Worm (Caenorhabditis elegans) whole organism, L1 larva: ENCODE data around the gene srd-63.

Source experiments
- C04F5.9 ChIP-seq: sonication (generic microtip); optimal IDR thresholded peaks from 2 replicates; lab custom pipeline; 2016; ENCODE audit warnings: missing genetic modification characterization, missing compliant biosample characterization
- C16A3.4 ChIP-seq: fragments of 150-350 bp; optimal IDR thresholded peaks from 2 replicates; lab custom pipeline; 2014; ENCODE audit warnings: missing biosample characterization, missing genetic modification characterization
- C34B4.2 ChIP-seq: sonication (generic microtip); optimal IDR thresholded peaks from 2 replicates; lab custom pipeline; 2017; ENCODE audit warnings: mild to moderate bottlenecking, missing genetic modification characterization, missing compliant biosample characterization
- Y116A8C.19 ChIP-seq: sonication (generic microtip); optimal IDR thresholded peaks from 2 replicates; lab custom pipeline; 2016; ENCODE audit warnings: missing compliant biosample characterization, missing genetic modification characterization, borderline replicate concordance
- aha-1 ChIP-seq: fragments of 150-350 bp; optimal IDR thresholded peaks from 2 replicates; lab custom pipeline; 2014; ENCODE audit warnings: missing biosample characterization, missing genetic modification characterization
- alr-1 ChIP-seq: fragments of 200-800 bp; sonication (Bioruptor generic); optimal IDR thresholded peaks from 2 replicates; lab custom pipeline; 2018; ENCODE audit warnings: borderline replicate concordance, mild to moderate bottlenecking, missing genetic modification characterization, missing compliant biosample characterization
- aly-2 ChIP-seq: fragments of 150-350 bp; optimal IDR thresholded peaks from 2 replicates; lab custom pipeline; 2014; ENCODE audit warnings: missing biosample characterization, missing genetic modification characterization
- blmp-1 ChIP-seq: fragments of 150-350 bp; optimal IDR thresholded peaks from 2 replicates; lab custom pipeline; 2014; ENCODE audit warnings: missing biosample characterization, missing genetic modification characterization
- ceh-8 ChIP-seq: fragments of 200-800 bp; sonication (Bioruptor generic); optimal IDR thresholded peaks from 2 replicates; lab custom pipeline; 2018; ENCODE audit warnings: mild to moderate bottlenecking, missing genetic modification characterization, moderate library complexity, missing compliant biosample characterization
- ceh-90 ChIP-seq: sonication (generic microtip); optimal IDR thresholded peaks from 2 replicates; lab custom pipeline; 2016; ENCODE audit warnings: missing genetic modification characterization, missing compliant biosample characterization
- dpl-1 ChIP-seq, 3 experiments: fragments of 150-350 bp in 2 of 3; sonication (generic microtip) in 1 of 3; optimal IDR thresholded peaks; 2 replicates each; lab custom pipeline; 2014 to 2017; ENCODE audit warnings: missing biosample characterization in 3 of 3, missing genetic modification characterization in 3 of 3, missing genetic modification reagents in 3 of 3
- efl-1 ChIP-seq, 4 experiments: fragments of 150-350 bp; optimal IDR thresholded peaks in 3 of 4; peaks in 1 of 4; 1 replicate in 1 of 4; 2 replicates in 3 of 4; lab custom pipeline; 2014; ENCODE audit warnings: missing biosample characterization in 2 of 4, missing genetic modification characterization in 2 of 4, missing genetic modification reagents in 2 of 4
- egl-13 ChIP-seq: sonication (generic microtip); optimal IDR thresholded peaks from 2 replicates; lab custom pipeline; 2016; ENCODE audit warnings: missing genotype, missing genetic modification reagents, missing genetic modification characterization, missing compliant biosample characterization
- elt-2 ChIP-seq: sonication (generic microtip); optimal IDR thresholded peaks from 2 replicates; lab custom pipeline; 2016; ENCODE audit warnings: missing genetic modification characterization, mild to moderate bottlenecking, inconsistent platforms, missing compliant biosample characterization, missing genetic modification reagents
- fkh-4 ChIP-seq: sonication (generic microtip); optimal IDR thresholded peaks from 2 replicates; lab custom pipeline; 2016; ENCODE audit warnings: missing compliant biosample characterization, missing genetic modification characterization, borderline replicate concordance
- fos-1 ChIP-seq: fragments of 150-350 bp; optimal IDR thresholded peaks from 2 replicates; lab custom pipeline; 2014; ENCODE audit warnings: missing biosample characterization, missing genetic modification characterization
- hlh-17 ChIP-seq: fragments of 200-800 bp; sonication (Bioruptor generic); optimal IDR thresholded peaks from 2 replicates; lab custom pipeline; 2018; ENCODE audit warnings: missing genetic modification characterization, mild to moderate bottlenecking, missing compliant biosample characterization, moderate library complexity, borderline replicate concordance
- hlh-4 ChIP-seq: sonication (generic microtip); optimal IDR thresholded peaks from 2 replicates; lab custom pipeline; 2016; ENCODE audit warnings: mild to moderate bottlenecking, missing genetic modification characterization, missing compliant biosample characterization
- hpl-2 ChIP-seq: fragments of 150-350 bp; optimal IDR thresholded peaks from 2 replicates; lab custom pipeline; 2014; ENCODE audit warnings: missing biosample characterization, missing genetic modification reagents, missing genetic modification characterization
- isw-1 ChIP-seq: fragments of 200-800 bp; sonication (Bioruptor generic); IDR thresholded peaks from 2 replicates; pipeline ENCODE4 v1.3.6; 2022; ENCODE audit warnings: missing genetic modification characterization, missing compliant biosample characterization
- jun-1 ChIP-seq: fragments of 150-350 bp; optimal IDR thresholded peaks from 2 replicates; lab custom pipeline; 2014; ENCODE audit warnings: missing biosample characterization, missing genetic modification reagents, missing genetic modification characterization
- lin-13 ChIP-seq: fragments of 150-350 bp; optimal IDR thresholded peaks from 2 replicates; lab custom pipeline; 2014; ENCODE audit warnings: missing biosample characterization, missing genetic modification reagents, missing genetic modification characterization
- lin-14 ChIP-seq: fragments of 200-800 bp; sonication (Bioruptor generic); optimal IDR thresholded peaks from 2 replicates; lab custom pipeline; 2018; ENCODE audit warnings: mild to moderate bottlenecking, missing genetic modification characterization, moderate library complexity, missing compliant biosample characterization
- lin-35 ChIP-seq, 2 experiments: fragments of 150-350 bp; optimal IDR thresholded peaks; 2 replicates each; lab custom pipeline; 2014; ENCODE audit warnings: missing biosample characterization in 2 of 2, missing genetic modification characterization in 2 of 2, missing genetic modification reagents in 2 of 2
- lin-39 ChIP-seq: fragments of 150-350 bp; optimal IDR thresholded peaks from 2 replicates; lab custom pipeline; 2014; ENCODE audit warnings: missing biosample characterization, missing genetic modification reagents, missing genetic modification characterization
- lir-3 ChIP-seq: sonication (generic microtip); optimal IDR thresholded peaks from 2 replicates; lab custom pipeline; 2016; ENCODE audit warnings: mild to moderate bottlenecking, missing genetic modification characterization, moderate library complexity, missing compliant biosample characterization; ENCODE audit not compliant: poor library complexity
- lsy-2 ChIP-seq, 2 experiments: fragments of 150-350 bp; optimal IDR thresholded peaks; 2 replicates each; lab custom pipeline; 2014; ENCODE audit warnings: missing biosample characterization in 2 of 2, missing genetic modification characterization in 2 of 2
- mab-9 ChIP-seq: fragments of 200-800 bp; sonication (Bioruptor generic); IDR thresholded peaks from 2 replicates; pipeline ENCODE4 v1.3.6; 2022; ENCODE audit warnings: missing genetic modification reagents, missing genetic modification characterization, missing compliant biosample characterization
- mdl-1 ChIP-seq, 2 experiments: fragments of 150-350 bp; optimal IDR thresholded peaks; 2 replicates each; lab custom pipeline; 2014 to 2017; ENCODE audit warnings: missing biosample characterization in 2 of 2, missing genetic modification characterization in 2 of 2, inconsistent platforms in 1 of 2
- mep-1 ChIP-seq: fragments of 150-350 bp; optimal IDR thresholded peaks from 2 replicates; lab custom pipeline; 2014; ENCODE audit warnings: missing biosample characterization, missing genetic modification characterization
- nhr-11 ChIP-seq: fragments of 150-350 bp; optimal IDR thresholded peaks from 2 replicates; lab custom pipeline; 2014; ENCODE audit warnings: missing biosample characterization, missing genetic modification characterization
- nhr-19 ChIP-seq: fragments of 200-800 bp; sonication (Bioruptor generic); conservative IDR thresholded peaks from 2 replicates; pipeline ENCODE4 v1.3.6; 2022; ENCODE audit warnings: missing genetic modification characterization, missing compliant biosample characterization
- nhr-20 ChIP-seq: sonication (generic microtip); optimal IDR thresholded peaks from 2 replicates; lab custom pipeline; 2016; ENCODE audit warnings: mild to moderate bottlenecking, missing genetic modification characterization, missing compliant biosample characterization
- nhr-237 ChIP-seq: fragments of 150-350 bp; optimal IDR thresholded peaks from 2 replicates; lab custom pipeline; 2014; ENCODE audit warnings: missing biosample characterization, missing genetic modification characterization
- nhr-28 ChIP-seq: fragments of 150-350 bp; optimal IDR thresholded peaks from 2 replicates; lab custom pipeline; 2014; ENCODE audit warnings: missing biosample characterization, missing genetic modification characterization
- nhr-47 ChIP-seq: sonication (generic microtip); optimal IDR thresholded peaks from 2 replicates; lab custom pipeline; 2016; ENCODE audit warnings: mild to moderate bottlenecking, missing genetic modification characterization, moderate library complexity, missing compliant biosample characterization
- nhr-71 ChIP-seq: sonication (generic microtip); optimal IDR thresholded peaks from 2 replicates; lab custom pipeline; 2016; ENCODE audit warnings: mild to moderate bottlenecking, missing genetic modification characterization, moderate library complexity, missing compliant biosample characterization
- nhr-76 ChIP-seq: sonication (generic microtip); optimal IDR thresholded peaks from 2 replicates; lab custom pipeline; 2017; ENCODE audit warnings: missing biosample characterization, missing genetic modification characterization
- nhr-85 ChIP-seq: sonication (generic microtip); peaks from one replicate; lab custom pipeline; 2016; ENCODE audit warnings: missing genetic modification characterization, inconsistent platforms, missing compliant biosample characterization
- pax-3 ChIP-seq: fragments of 200-800 bp; sonication (Bioruptor generic); optimal IDR thresholded peaks from 2 replicates; lab custom pipeline; 2018; ENCODE audit warnings: mild to moderate bottlenecking, missing genetic modification characterization, moderate library complexity, missing compliant biosample characterization
- pqm-1 ChIP-seq: sonication (generic microtip); optimal IDR thresholded peaks from 3 replicates; lab custom pipeline; 2017; ENCODE audit warnings: missing biosample characterization, missing genetic modification characterization
- snpc-4 ChIP-seq: fragments of 150-350 bp; optimal IDR thresholded peaks from 2 replicates; lab custom pipeline; 2014; ENCODE audit warnings: missing biosample characterization, missing genetic modification characterization
- sptf-1 ChIP-seq: fragments of 150-350 bp; optimal IDR thresholded peaks from 2 replicates; lab custom pipeline; 2014; ENCODE audit warnings: missing biosample characterization, missing genetic modification characterization
- sup-37 ChIP-seq: fragments of 200-800 bp; sonication (Bioruptor generic); optimal IDR thresholded peaks from 2 replicates; lab custom pipeline; 2018; ENCODE audit warnings: mild to moderate bottlenecking, missing genetic modification characterization, missing compliant biosample characterization
- swsn-7 ChIP-seq: sonication (generic microtip); optimal IDR thresholded peaks from 2 replicates; lab custom pipeline; 2016; ENCODE audit warnings: missing genetic modification characterization, missing compliant biosample characterization
- tbx-2 ChIP-seq: sonication (generic microtip); optimal IDR thresholded peaks from 2 replicates; lab custom pipeline; 2016; ENCODE audit warnings: missing genetic modification characterization, missing compliant biosample characterization
- unc-130 ChIP-seq: fragments of 150-350 bp; optimal IDR thresholded peaks from 2 replicates; lab custom pipeline; 2017; ENCODE audit warnings: missing biosample characterization, missing genetic modification characterization, inconsistent platforms
- unc-30 ChIP-seq: sonication (generic microtip); optimal IDR thresholded peaks from 2 replicates; lab custom pipeline; 2017; ENCODE audit warnings: missing biosample characterization, missing genetic modification characterization
- unc-62 ChIP-seq: fragments of 150-350 bp; optimal IDR thresholded peaks from 2 replicates; lab custom pipeline; 2014; ENCODE audit warnings: missing biosample characterization, missing genetic modification reagents, missing genetic modification characterization
- unc-86 ChIP-seq: sonication (generic microtip); optimal IDR thresholded peaks from 2 replicates; lab custom pipeline; 2016; ENCODE audit warnings: missing genetic modification characterization, missing compliant biosample characterization
- unc-98 ChIP-seq: fragments of 200-800 bp; sonication (Bioruptor generic); IDR thresholded peaks from 2 replicates; pipeline ENCODE4 v1.3.6; 2022; ENCODE audit warnings: missing genetic modification characterization, missing compliant biosample characterization
- zip-4 ChIP-seq: fragments of 200-800 bp; sonication (Bioruptor generic); optimal IDR thresholded peaks from 2 replicates; lab custom pipeline; 2018; ENCODE audit warnings: mild to moderate bottlenecking, missing genetic modification characterization, moderate library complexity, missing compliant biosample characterization
- ztf-4 ChIP-seq: fragments of 150-350 bp; optimal IDR thresholded peaks from 2 replicates; lab custom pipeline; 2014; ENCODE audit warnings: missing biosample characterization, missing genetic modification characterization

Gene srd-63

ce11 chrV:16370039-16370438 lies 23.6 kb downstream of the srd-63 start:
- TF ChIP-seq lin-35 (GFP tag; optimal IDR thresholded peaks at IDR 0.05; lab: Kevin White, UChicago), result peak; percentile 61 to 86
- peak; percentile 42 for TF ChIP-seq egl-13
- TF ChIP-seq nhr-20, result peak; percentile 74
- peak; percentile 73 for TF ChIP-seq mep-1 (tag; lab: Kevin White, UChicago)
- no peak for TF ChIP-seq unc-30 (tag; lab: Kevin White, UChicago)
- peak; percentile 18 for TF ChIP-seq sup-37 (GFP tag; lab: Kevin White, UChicago)
- peak; percentile 20 for TF ChIP-seq fos-1 (tag; lab: Kevin White, UChicago)
- no peak for TF ChIP-seq unc-98 (GFP tag; lab: Robert Waterston, UW)
- no peak for TF ChIP-seq unc-62 (GFP tag; lab: Kevin White, UChicago)
- peak; percentile 83 for TF ChIP-seq nhr-47 (tag; lab: Kevin White, UChicago)
- TF ChIP-seq zip-4 (GFP tag; lab: Kevin White, UChicago), result peak; percentile 61
- TF ChIP-seq hlh-4 (tag; lab: Kevin White, UChicago), result no peak
- no peak for TF ChIP-seq nhr-28 (tag; lab: Kevin White, UChicago)
- TF ChIP-seq nhr-237, result no peak
- TF ChIP-seq snpc-4 (tag; lab: Kevin White, UChicago), result peak; percentile 62
- TF ChIP-seq ztf-4, result no peak
- peak; percentile 74 for TF ChIP-seq tbx-2 (tag; lab: Kevin White, UChicago)
- TF ChIP-seq hlh-17 (GFP tag; lab: Kevin White, UChicago), result no peak
- TF ChIP-seq elt-2 (tag; lab: Kevin White, UChicago), result peak; percentile 53
- TF ChIP-seq dpl-1 (GFP tag; optimal IDR thresholded peaks at IDR 0.05; lab: Kevin White, UChicago), result peak; percentile 18 to 55 (median 47)
- no peak for TF ChIP-seq pax-3 (tag; lab: Kevin White, UChicago)
- no peak for TF ChIP-seq lin-13 (GFP tag; lab: Kevin White, UChicago)
- peak; percentile 44 to 45 for TF ChIP-seq lsy-2 (tag; optimal IDR thresholded peaks at IDR 0.05; lab: Kevin White, UChicago)
- no peak for TF ChIP-seq unc-86 (tag; lab: Kevin White, UChicago)
- peak; percentile 49 for TF ChIP-seq nhr-85
- no peak for TF ChIP-seq ceh-90 (tag; lab: Kevin White, UChicago)
- TF ChIP-seq swsn-7 (tag; lab: Kevin White, UChicago), result peak; percentile 76
- TF ChIP-seq jun-1 (tag; lab: Kevin White, UChicago), result peak; percentile 10
- TF ChIP-seq C04F5.9 (tag; lab: Kevin White, UChicago), result peak; percentile 20
- no peak for TF ChIP-seq aha-1
- no peak for TF ChIP-seq lin-14
- peak; percentile 82 for TF ChIP-seq nhr-71 (tag; lab: Kevin White, UChicago)
- TF ChIP-seq hpl-2 (GFP tag; lab: Kevin White, UChicago), result no peak
- peak; percentile 7; the same call in 1 of the 2 replicates for TF ChIP-seq isw-1 (GFP tag; lab: Robert Waterston, UW)
- peak; percentile 75 for TF ChIP-seq nhr-19
- peak; percentile 12 for TF ChIP-seq lin-39 (tag; lab: Kevin White, UChicago)
- no peak for TF ChIP-seq C34B4.2 (tag; lab: Kevin White, UChicago)
- TF ChIP-seq fkh-4 (tag; lab: Kevin White, UChicago), result no peak
- no peak for TF ChIP-seq mab-9
- TF ChIP-seq nhr-76, result no peak
- TF ChIP-seq sptf-1, result no peak
- no peak for TF ChIP-seq nhr-11 (tag; lab: Kevin White, UChicago)
- no peak for TF ChIP-seq alr-1 (tag; lab: Kevin White, UChicago)
- TF ChIP-seq unc-130 (tag; lab: Kevin White, UChicago), result peak; percentile 53
- no peak for TF ChIP-seq lir-3 (tag; lab: Kevin White, UChicago)
- TF ChIP-seq aly-2 (tag; lab: Kevin White, UChicago), result peak; percentile 22
- TF ChIP-seq efl-1 (optimal IDR thresholded peaks at IDR 0.05; lab: Kevin White, UChicago), result peak; percentile 62 to 66
- TF ChIP-seq efl-1 (GFP tag; optimal IDR thresholded peaks at IDR 0.05 in 1 of 2; lab: Kevin White, UChicago), result peak; percentile 48 to 92
- TF ChIP-seq mdl-1 (tag; optimal IDR thresholded peaks at IDR 0.05; lab: Kevin White, UChicago), result peak in 1 of 2 experiments; percentile 63
- peak; percentile 34 for TF ChIP-seq ceh-8 (GFP tag; lab: Kevin White, UChicago)
- TF ChIP-seq Y116A8C.19 (tag; lab: Kevin White, UChicago), result no peak
- TF ChIP-seq C16A3.4 (tag; lab: Kevin White, UChicago), result peak; percentile 74
- peak; percentile 3 for TF ChIP-seq blmp-1 (tag; lab: Kevin White, UChicago)
- no peak for TF ChIP-seq pqm-1 (tag; lab: Kevin White, UChicago)
